Worm (Caenorhabditis elegans): ENCODE measurements around the gene B0024.3.

B0024.3 gene

ce11 chrV:10323537-10323936 lies 36.2 kb downstream of the B0024.3 start:
- TF ChIP-seq syd-9 (tag; optimal IDR thresholded peaks at IDR 0.05) (no peak), ceh-45 (GFP tag; IDR thresholded peaks at IDR 0.05) (no peak), pqm-1 (tag; optimal IDR thresholded peaks at IDR 0.05) (no peak), gmeb-2 (tag; optimal IDR thresholded peaks at IDR 0.05) (no peak), hlh-6 (tag; optimal IDR thresholded peaks at IDR 0.05) (no peak), zip-5 (tag; optimal IDR thresholded peaks at IDR 0.05) (no peak), ceh-34 (tag; optimal IDR thresholded peaks at IDR 0.05) (no peak), unc-86 (tag; optimal IDR thresholded peaks at IDR 0.05) (no peak), tbx-2 (tag; optimal IDR thresholded peaks at IDR 0.05) (no peak), ahr-1 (tag; optimal IDR thresholded peaks at IDR 0.05) (no peak), elt-2 (tag; optimal IDR thresholded peaks at IDR 0.05) (no peak), nhr-11 (tag; optimal IDR thresholded peaks at IDR 0.05) (no peak), hlh-30 (tag; optimal IDR thresholded peaks at IDR 0.05; ENCODE audit: insufficient read depth) (no peak)

- TF ChIP-seq nhr-11 (tag; optimal IDR thresholded peaks at IDR 0.05): no peak
- TF ChIP-seq ceh-24 (tag; optimal IDR thresholded peaks at IDR 0.05): no peak
- TF ChIP-seq hlh-6 (tag; optimal IDR thresholded peaks at IDR 0.05): no peak
- TF ChIP-seq ceh-31 (tag; optimal IDR thresholded peaks at IDR 0.05): no peak
- TF ChIP-seq ztf-16 (tag; optimal IDR thresholded peaks at IDR 0.05): no peak
- TF ChIP-seq dmd-4 (tag; optimal IDR thresholded peaks at IDR 0.05; ENCODE audit: borderline replicate concordance): no peak
- TF ChIP-seq hlh-15 (tag; optimal IDR thresholded peaks at IDR 0.05): no peak
- TF ChIP-seq gmeb-2 (tag; optimal IDR thresholded peaks at IDR 0.05): no peak
- TF ChIP-seq unc-3 (GFP tag; conservative IDR thresholded peaks at IDR 0.05): no peak
- TF ChIP-seq unc-3 (tag; optimal IDR thresholded peaks at IDR 0.05): no peak
- no peak for TF ChIP-seq ceh-6 (GFP tag; optimal IDR thresholded peaks at IDR 0.05)
- no peak for TF ChIP-seq odd-2 (tag; optimal IDR thresholded peaks at IDR 0.05)
- no peak for TF ChIP-seq tbx-7 (tag; optimal IDR thresholded peaks at IDR 0.05)
- no peak for TF ChIP-seq ets-4 (tag; optimal IDR thresholded peaks at IDR 0.05)
- no peak for TF ChIP-seq syd-9 (tag; optimal IDR thresholded peaks at IDR 0.05)
- no peak for TF ChIP-seq ahr-1 (tag; optimal IDR thresholded peaks at IDR 0.05)
Measured at ce11 chrV:10328080-10328479, 40.7 kb downstream of the B0024.3 start.

- no peak for TF ChIP-seq ets-4 (tag; optimal IDR thresholded peaks at IDR 0.05)
- TF ChIP-seq pqm-1 (tag; optimal IDR thresholded peaks at IDR 0.05): no peak
- no peak for TF ChIP-seq ceh-30 (tag; optimal IDR thresholded peaks at IDR 0.05)
- no peak for TF ChIP-seq elt-4 (tag; optimal IDR thresholded peaks at IDR 0.05)
- TF ChIP-seq gmeb-2 (tag; optimal IDR thresholded peaks at IDR 0.05): no peak
- TF ChIP-seq pha-4 (tag; optimal IDR thresholded peaks at IDR 0.05): no peak
- TF ChIP-seq zip-5 (tag; optimal IDR thresholded peaks at IDR 0.05): no peak
- TF ChIP-seq F13H6.1 (tag; optimal IDR thresholded peaks at IDR 0.05): no peak
- no peak for TF ChIP-seq Y22D7AL.16 (tag; optimal IDR thresholded peaks at IDR 0.05)
Measured at ce11 chrV:10332012-10332411, 44.7 kb downstream of the B0024.3 start, which contains the start of gene crm-1. crm-1 (minus strand) TSS chrV:10332112.

- TF ChIP-seq ceh-34 (tag; optimal IDR thresholded peaks at IDR 0.05): no peak
- no peak for TF ChIP-seq hlh-6 (tag; optimal IDR thresholded peaks at IDR 0.05)
- TF ChIP-seq sox-4 (tag; optimal IDR thresholded peaks at IDR 0.05): no peak
- TF ChIP-seq mec-3 (tag; optimal IDR thresholded peaks at IDR 0.05; ENCODE audit: borderline replicate concordance): no peak
- no peak for TF ChIP-seq eyg-1 (tag; optimal IDR thresholded peaks at IDR 0.05)
- TF ChIP-seq ceh-6 (GFP tag; optimal IDR thresholded peaks at IDR 0.05): no peak
- no peak for TF ChIP-seq sox-2 (GFP tag; IDR thresholded peaks at IDR 0.05)
- TF ChIP-seq hlh-15 (tag; optimal IDR thresholded peaks at IDR 0.05): no peak
- no peak for TF ChIP-seq ref-2 (tag; optimal IDR thresholded peaks at IDR 0.05)
- no peak for TF ChIP-seq unc-3 (GFP tag; conservative IDR thresholded peaks at IDR 0.05)
- no peak for TF ChIP-seq unc-3 (tag; optimal IDR thresholded peaks at IDR 0.05)
- no peak for TF ChIP-seq dmd-4 (tag; optimal IDR thresholded peaks at IDR 0.05; ENCODE audit: borderline replicate concordance)
Measured at ce11 chrV:10333843-10334242, 46.5 kb downstream of the B0024.3 start.

Data from whole organism, late embryonic.